Worm (Caenorhabditis elegans) whole organism, L4/young adult: ENCODE measurements around the gene ZK1320.13.

Experiments
- dao-5 ChIP-seq: sonication (generic microtip); optimal IDR thresholded peaks from 2 replicates; lab custom pipeline; 2016; ENCODE audit warnings: missing genotype, missing genetic modification characterization, moderate library complexity, missing compliant biosample characterization
- him-1 ChIP-seq: sonication (generic microtip); optimal IDR thresholded peaks from 2 replicates; lab custom pipeline; 2016; ENCODE audit warnings: missing genotype, missing genetic modification reagents, missing genetic modification characterization, missing compliant biosample characterization

DNA sequence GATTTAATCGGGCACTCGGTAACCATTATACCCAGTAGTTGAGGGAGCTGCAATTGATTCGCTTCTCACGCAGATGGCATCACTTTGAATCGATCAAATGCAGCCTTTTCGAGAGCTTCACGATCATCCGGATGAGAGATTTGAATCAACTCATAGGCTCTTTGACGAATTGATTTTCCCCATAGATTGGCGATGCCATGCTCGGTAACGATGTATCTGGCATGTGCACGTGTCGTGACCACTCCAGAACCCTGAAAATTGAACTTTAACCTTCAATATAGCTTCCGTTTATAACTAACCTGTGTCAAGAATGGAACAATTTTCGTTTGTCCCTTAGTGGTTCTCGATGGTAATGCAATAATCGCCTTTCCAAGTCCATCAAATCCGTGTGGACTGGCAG, 3.6 kb downstream of the ZK1320.13 start:
- no peak for TF ChIP-seq him-1 (tag; lab: Kevin White, UChicago)
- no peak for TF ChIP-seq dao-5 (tag; lab: Kevin White, UChicago)
